Worm (Caenorhabditis elegans) whole organism, young adult: Measurements from ENCODE around the gene pals-16.
"Not testable (repeated sequence)": the region's sequence is repeated elsewhere in the genome, so short reads cannot be mapped to it uniquely, and the experiment has no call there.

Experiments used
- B0035.1 ChIP-seq: sonication (generic microtip); optimal IDR thresholded peaks from 2 replicates; lab custom pipeline; 2016; ENCODE audit warnings: missing genetic modification characterization, mild to moderate bottlenecking, missing compliant biosample characterization, missing genotype, missing genetic modification reagents
- C06A6.2 ChIP-seq: fragments of 200-800 bp; sonication (Bioruptor generic); conservative IDR thresholded peaks from 2 replicates; pipeline ENCODE4 v1.3.6; 2022; ENCODE audit warnings: missing genetic modification characterization, missing compliant biosample characterization
- akir-1 ChIP-seq: fragments of 200-800 bp; sonication (Bioruptor generic); optimal IDR thresholded peaks from 2 replicates; lab custom pipeline; 2018; ENCODE audit warnings: mild to moderate bottlenecking, missing genetic modification characterization, moderate library complexity, missing compliant biosample characterization
- aptf-3 ChIP-seq: fragments of 200-800 bp; sonication (Bioruptor generic); IDR thresholded peaks from 2 replicates; pipeline ENCODE4 v1.3.6; 2022; ENCODE audit warnings: missing genetic modification characterization, missing compliant biosample characterization
- attf-3 ChIP-seq: fragments of 200-800 bp; sonication (Bioruptor generic); conservative IDR thresholded peaks from 2 replicates; pipeline ENCODE4 v1.3.6; 2022; ENCODE audit warnings: missing genetic modification reagents, missing genetic modification characterization, missing compliant biosample characterization
- bed-1 ChIP-seq: fragments of 200-800 bp; sonication (Bioruptor generic); IDR thresholded peaks from 2 replicates; pipeline ENCODE4 v1.3.6; 2022; ENCODE audit warnings: missing genetic modification reagents, missing genetic modification characterization, missing compliant biosample characterization
- cebp-2 ChIP-seq: fragments of 200-800 bp; sonication (Bioruptor generic); IDR thresholded peaks from 2 replicates; pipeline ENCODE4 v1.3.6; 2022; ENCODE audit warnings: missing genetic modification characterization, missing compliant biosample characterization
- ceh-91 ChIP-seq: fragments of 200-800 bp; sonication (Bioruptor generic); IDR thresholded peaks from 2 replicates; pipeline ENCODE4 v1.3.6; 2022; ENCODE audit warnings: missing genetic modification reagents, missing genetic modification characterization, missing compliant biosample characterization
- die-1 ChIP-seq: sonication (generic microtip); optimal IDR thresholded peaks from 2 replicates; lab custom pipeline; 2016; ENCODE audit warnings: missing genotype, mild to moderate bottlenecking, missing genetic modification characterization, missing compliant biosample characterization
- dpl-1 ChIP-seq: fragments of 150-350 bp; optimal IDR thresholded peaks from 2 replicates; lab custom pipeline; 2014; ENCODE audit warnings: missing biosample characterization, missing genetic modification reagents, missing genetic modification characterization
- gei-17 ChIP-seq: fragments of 200-800 bp; sonication (Bioruptor generic); optimal IDR thresholded peaks from 2 replicates; lab custom pipeline; 2018; ENCODE audit warnings: mild to moderate bottlenecking, missing genetic modification characterization, missing compliant biosample characterization
- him-1 ChIP-seq: sonication (generic microtip); optimal IDR thresholded peaks from 2 replicates; lab custom pipeline; 2016; ENCODE audit warnings: missing genotype, missing genetic modification reagents, missing genetic modification characterization, missing compliant biosample characterization
- hlh-12 ChIP-seq: sonication (generic microtip); optimal IDR thresholded peaks from 2 replicates; lab custom pipeline; 2016; ENCODE audit warnings: missing genetic modification characterization, missing compliant biosample characterization
- hlh-26 ChIP-seq: fragments of 200-800 bp; sonication (Bioruptor generic); conservative IDR thresholded peaks from 2 replicates; pipeline ENCODE4 v1.3.6; 2022; ENCODE audit warnings: missing genetic modification reagents, missing genetic modification characterization, missing compliant biosample characterization
- hsf-1 ChIP-seq: fragments of 200-800 bp; sonication (Bioruptor generic); IDR thresholded peaks from 2 replicates; pipeline ENCODE4 v1.3.6; 2022; ENCODE audit warnings: missing genetic modification reagents, missing genetic modification characterization, missing compliant biosample characterization
- let-526 ChIP-seq: fragments of 200-800 bp; sonication (Bioruptor generic); IDR thresholded peaks from 2 replicates; pipeline ENCODE4 v1.3.6; 2022; ENCODE audit warnings: missing genetic modification reagents, missing genetic modification characterization, missing compliant biosample characterization
- let-607 ChIP-seq, 2 experiments: fragments of 200-800 bp in 1 of 2; sonication (Bioruptor generic) in 1 of 2; sonication (generic microtip) in 1 of 2; optimal IDR thresholded peaks; 2 replicates each; lab custom pipeline; 2016 to 2018; ENCODE audit warnings: mild to moderate bottlenecking in 2 of 2, missing compliant biosample characterization in 2 of 2, missing genetic modification characterization in 2 of 2, moderate library complexity in 2 of 2, missing genotype in 1 of 2
- lsy-27 ChIP-seq: sonication (generic microtip); optimal IDR thresholded peaks from 2 replicates; lab custom pipeline; 2017; ENCODE audit warnings: missing genetic modification characterization, mild to moderate bottlenecking, missing compliant biosample characterization, antibody characterized with exemption, missing genotype, borderline replicate concordance; ENCODE audit not compliant: insufficient read depth
- nhr-80 ChIP-seq: sonication (generic microtip); optimal IDR thresholded peaks from 2 replicates; lab custom pipeline; 2016; ENCODE audit warnings: missing genetic modification characterization, missing compliant biosample characterization
- snpc-1.3 ChIP-seq: sonication (generic microtip); optimal IDR thresholded peaks from 2 replicates; lab custom pipeline; 2017; ENCODE audit warnings: missing genetic modification characterization, mild to moderate bottlenecking, missing compliant biosample characterization, antibody characterized with exemption, moderate library complexity, missing genotype, missing genetic modification reagents; ENCODE audit not compliant: insufficient read depth
- snpc-4 ChIP-seq, 5 experiments: fragments of 150-350 bp in 1 of 5; sonication (generic microtip) in 4 of 5; optimal IDR thresholded peaks; 2 replicates each; lab custom pipeline; 2014 to 2018; ENCODE audit warnings: missing genetic modification characterization in 5 of 5, missing biosample characterization in 3 of 5, antibody characterized with exemption in 2 of 5, mild to moderate bottlenecking in 2 of 5, missing compliant biosample characterization in 2 of 5, missing genotype in 2 of 5, moderate library complexity in 2 of 5, missing genetic modification reagents in 1 of 5
- tbp1 ChIP-seq: fragments of 200-800 bp; sonication (Bioruptor generic); optimal IDR thresholded peaks from 2 replicates; lab custom pipeline; 2018; ENCODE audit warnings: mild to moderate bottlenecking, missing genetic modification characterization, missing compliant biosample characterization
- tlf-1 ChIP-seq: fragments of 200-800 bp; sonication (Bioruptor generic); optimal IDR thresholded peaks from 2 replicates; lab custom pipeline; 2018; ENCODE audit warnings: mild to moderate bottlenecking, missing genetic modification characterization, missing compliant biosample characterization
- zfh-2 ChIP-seq: fragments of 200-800 bp; sonication (Bioruptor generic); conservative IDR thresholded peaks from 2 replicates; pipeline ENCODE4 v1.3.6; 2022; ENCODE audit warnings: missing genetic modification reagents, missing genetic modification characterization, missing compliant biosample characterization
- ztf-3 ChIP-seq: fragments of 200-800 bp; sonication (Bioruptor generic); optimal IDR thresholded peaks from 2 replicates; lab custom pipeline; 2018; ENCODE audit warnings: mild to moderate bottlenecking, missing genetic modification characterization, missing compliant biosample characterization

The pals-16 gene

DNA sequence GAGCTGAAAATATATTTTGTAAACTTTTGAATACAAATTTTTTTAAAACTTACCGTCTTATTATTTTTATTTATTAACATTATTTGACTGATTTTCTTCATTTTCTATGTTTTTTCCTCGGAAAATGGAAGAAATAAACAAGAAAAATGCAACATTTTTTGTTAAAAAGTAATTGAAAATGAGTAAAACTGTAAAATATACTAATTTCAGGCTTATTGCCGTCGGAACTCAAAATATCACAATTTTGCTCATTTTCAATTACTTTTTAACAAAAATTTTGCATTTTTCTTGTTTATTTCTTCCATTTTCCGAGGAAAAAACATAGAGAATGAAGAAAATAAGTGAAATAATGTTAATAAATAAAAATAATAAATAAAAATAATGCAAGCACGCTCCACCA lies 24.3 kb upstream of the pals-16 start, which contains the start of gene Y82E9BR.10:
Y82E9BR.10 (minus strand) TSS at position 101 of the 400 bp plus-strand sequence.
- TF ChIP-seq let-607 (tag; optimal IDR thresholded peaks at IDR 0.05; lab: Kevin White, UChicago); dpl-1 (GFP tag; lab: Kevin White, UChicago); akir-1 (GFP tag; lab: Kevin White, UChicago): not testable (repeated sequence)

DNA sequence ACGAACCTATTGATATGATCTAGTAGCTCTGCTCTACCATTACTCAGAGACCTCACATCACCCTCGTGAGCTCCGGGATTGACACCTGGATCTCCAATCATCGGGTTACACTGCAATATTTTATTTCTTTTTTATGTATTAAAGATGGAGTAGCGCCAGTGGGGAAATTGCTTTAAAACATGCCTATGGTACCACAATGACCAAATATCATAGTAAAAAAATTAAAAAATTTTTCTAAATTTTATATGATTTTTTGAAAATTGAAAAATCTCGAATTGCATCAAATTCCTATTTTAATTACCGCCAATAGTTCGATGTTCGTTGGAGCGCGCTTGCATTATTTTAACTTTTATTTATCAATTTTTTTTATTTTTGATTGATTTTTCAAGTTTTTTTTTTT lies 21.9 kb upstream of the pals-16 start, which contains the start of gene pals-40:
pals-40 (minus strand) TSS at position 101 of the 400 bp plus-strand sequence.
- TF ChIP-seq attf-3 (GFP tag; lab: Robert Waterston, UW); aptf-3 (GFP tag; lab: Robert Waterston, UW); tlf-1 (GFP tag; lab: Kevin White, UChicago): not testable (repeated sequence)

DNA sequence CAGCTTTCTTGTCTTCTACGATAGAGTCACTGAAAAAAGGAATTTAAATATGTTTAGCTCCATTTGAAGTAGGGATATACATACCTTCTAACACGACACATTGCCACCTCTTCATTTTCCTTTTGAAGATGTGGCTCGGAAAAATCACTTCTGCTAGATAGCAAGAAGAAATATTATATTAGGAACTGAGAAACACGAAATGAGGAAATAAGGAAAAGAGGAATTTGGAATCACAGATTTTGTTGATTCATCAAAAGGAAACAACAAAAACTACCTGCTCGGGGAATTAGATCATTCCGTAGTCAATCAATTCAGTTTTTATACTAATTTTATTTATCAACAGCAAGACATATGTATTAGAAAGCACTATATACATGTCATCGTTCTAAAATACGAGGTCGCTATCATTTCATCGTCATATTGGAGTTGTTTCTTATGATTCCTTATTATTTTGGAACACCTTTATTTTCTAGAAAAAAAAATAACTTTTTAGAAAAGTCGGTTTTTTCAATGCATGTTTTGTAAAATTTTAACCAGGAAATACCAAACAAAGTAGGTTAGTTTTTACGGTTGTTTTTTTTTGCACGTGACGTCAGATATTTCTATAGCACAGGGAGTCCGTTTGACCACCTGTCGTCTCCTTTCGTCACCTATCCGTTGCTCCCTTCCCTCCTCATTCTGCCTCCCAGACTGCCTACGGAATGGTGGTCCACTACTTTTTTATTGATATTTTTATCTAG lies 19.1 kb upstream of the pals-16 start, which contains the start of the genes pals-21 and Y82E9BR.6:
pals-21 (minus strand) TSS at position 101 of the 740 bp plus-strand sequence.
Y82E9BR.6 (plus strand) TSS at position 690 of the 740 bp plus-strand sequence.
- TF ChIP-seq cebp-2 (GFP tag; lab: Robert Waterston, UW) (0 out of 2 replicates have a peak, but pooled peaks have one; percentile 8), let-526 (no peak), snpc-4 (GFP tag; optimal IDR thresholded peaks at IDR 0.05; lab: Kevin White, UChicago) (no peak), snpc-4 (tag; optimal IDR thresholded peaks at IDR 0.05; lab: Kevin White, UChicago) (no peak)

DNA sequence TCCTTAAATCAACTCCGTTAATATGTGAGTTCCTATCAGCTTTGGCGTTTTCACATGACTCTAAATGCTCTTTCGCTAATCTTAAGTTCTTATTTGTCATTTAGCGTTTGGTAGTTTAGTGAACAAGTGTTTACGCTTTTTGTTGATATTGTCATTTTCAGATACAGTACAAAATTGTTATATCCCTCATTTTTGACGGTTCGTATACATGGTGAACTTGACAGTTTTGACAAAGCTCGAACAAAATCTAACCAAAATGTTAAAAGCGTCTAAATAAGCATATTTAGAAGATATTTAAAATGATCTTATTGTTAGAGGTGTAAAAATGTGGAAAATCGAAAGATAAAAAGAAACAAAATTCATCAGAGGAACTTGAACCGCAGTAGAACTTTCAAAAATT lies 16.3 kb upstream of the pals-16 start:
- TF ChIP-seq gei-17 (GFP tag; lab: Kevin White, UChicago) (no peak), tbp1 (GFP tag; lab: Kevin White, UChicago) (no peak), ztf-3 (GFP tag; lab: Kevin White, UChicago) (no peak), lsy-27 (no peak), hlh-26 (GFP tag; lab: Robert Waterston, UW) (no peak), zfh-2 (GFP tag; lab: Robert Waterston, UW) (no peak), him-1 (tag; lab: Kevin White, UChicago) (no peak), hlh-12 (no peak)

DNA sequence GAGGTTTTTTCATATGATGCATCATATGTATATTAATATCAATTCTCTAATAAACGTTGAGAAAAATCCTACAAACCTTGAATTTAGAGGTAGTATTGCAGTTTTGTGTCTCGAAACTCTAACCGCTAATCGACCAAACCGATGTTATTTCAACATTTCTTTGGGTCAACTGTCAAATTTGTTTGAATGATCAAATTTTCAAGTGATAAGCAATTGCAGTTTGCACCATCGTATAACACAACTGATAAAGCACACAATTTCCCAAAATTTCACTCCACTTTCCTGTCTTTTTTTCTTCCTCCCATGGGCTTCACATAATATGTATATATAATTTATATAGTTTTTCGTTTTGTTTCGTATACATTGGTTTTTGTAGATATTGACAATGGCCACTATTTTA lies 15.7 kb upstream of the pals-16 start, which contains the start of the genes fbxa-138 and Y82E9BR.5:
fbxa-138 (minus strand) TSS at position 161 of the 400 bp plus-strand sequence.
Y82E9BR.5 (plus strand) TSS at position 279 of the 400 bp plus-strand sequence.
- TF ChIP-seq hsf-1 (GFP tag; lab: Robert Waterston, UW): no peak
- no peak for TF ChIP-seq C06A6.2 (GFP tag; lab: Robert Waterston, UW)
- no peak for TF ChIP-seq bed-1 (GFP tag; lab: Robert Waterston, UW)
- TF ChIP-seq lsy-27: no peak
- no peak for TF ChIP-seq tlf-1 (GFP tag; lab: Kevin White, UChicago)
- no peak for TF ChIP-seq aptf-3 (GFP tag; lab: Robert Waterston, UW)
- TF ChIP-seq nhr-80 (tag; lab: Kevin White, UChicago): peak; percentile 72
- no peak for TF ChIP-seq snpc-1.3 (tag; lab: Kevin White, UChicago)

DNA sequence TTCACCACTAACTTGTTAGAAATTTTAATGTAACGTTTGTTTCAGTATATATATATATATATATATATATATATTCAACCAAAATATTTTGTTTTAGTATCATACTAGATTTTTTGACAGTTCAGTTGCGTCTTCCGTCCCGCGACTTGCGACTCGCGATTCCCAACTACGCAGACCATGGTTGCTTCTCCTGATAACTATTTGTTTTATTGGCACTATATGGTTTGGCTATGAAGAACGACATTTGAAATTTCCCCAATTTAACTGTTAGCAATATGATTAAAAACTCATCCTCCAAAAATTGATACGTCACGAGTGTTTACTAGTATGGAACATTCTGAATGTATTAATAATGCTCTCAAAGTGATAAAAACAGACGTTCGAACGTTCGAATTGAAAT lies 15.1 kb upstream of the pals-16 start:
- no peak for TF ChIP-seq die-1 (tag; lab: Kevin White, UChicago)
- TF ChIP-seq nhr-80 (tag; lab: Kevin White, UChicago): peak; percentile 20
- TF ChIP-seq ceh-91 (GFP tag; lab: Robert Waterston, UW): no peak
- no peak for TF ChIP-seq B0035.1
